Worm (Caenorhabditis elegans): ENCODE results near the gene fbxa-95.
"Not testable (repeated sequence)": the region's sequence is repeated elsewhere in the genome, so short reads cannot be mapped to it uniquely, and the experiment has no call there.

The fbxa-95 gene

ce11 chrV:15567344-15567804 lies 3.9 kb upstream of the fbxa-95 start, which contains the start of gene acs-2:
TSS of gene acs-2 (plus strand) at chrV:15567394.
- no peak for TF ChIP-seq ref-1 (GFP tag; conservative IDR thresholded peaks at IDR 0.05)
- no peak for TF ChIP-seq T22C8.4 (GFP tag; IDR thresholded peaks at IDR 0.05)
- TF ChIP-seq flt-1 (GFP tag; IDR thresholded peaks at IDR 0.05), result no peak
- TF ChIP-seq cog-1 (tag; optimal IDR thresholded peaks at IDR 0.05), result no peak
- TF ChIP-seq klf-2 (GFP tag; conservative IDR thresholded peaks at IDR 0.05), result no peak
- no peak for TF ChIP-seq med-1 (GFP tag; optimal IDR thresholded peaks at IDR 0.05; ENCODE audit: insufficient read depth)
- no peak for TF ChIP-seq tab-1 (GFP tag; IDR thresholded peaks at IDR 0.05)
- no peak for TF ChIP-seq ztf-23 (GFP tag; IDR thresholded peaks at IDR 0.05)
- TF ChIP-seq ztf-29 (GFP tag; IDR thresholded peaks at IDR 0.05), result no peak

ce11 chrV:15568381-15568780 lies 2.9 kb upstream of the fbxa-95 start:
- TF ChIP-seq med-1 (GFP tag; optimal IDR thresholded peaks at IDR 0.05; ENCODE audit: insufficient read depth), result no peak
- TF ChIP-seq ref-1 (GFP tag; conservative IDR thresholded peaks at IDR 0.05), result no peak
- TF ChIP-seq flt-1 (GFP tag; IDR thresholded peaks at IDR 0.05), result no peak
- TF ChIP-seq ztf-23 (GFP tag; IDR thresholded peaks at IDR 0.05), result no peak
- TF ChIP-seq cog-1 (tag; optimal IDR thresholded peaks at IDR 0.05), result no peak
- TF ChIP-seq T22C8.4 (GFP tag; IDR thresholded peaks at IDR 0.05), result no peak
- no peak for TF ChIP-seq ztf-29 (GFP tag; IDR thresholded peaks at IDR 0.05)
- no peak for TF ChIP-seq klf-2 (GFP tag; conservative IDR thresholded peaks at IDR 0.05)

- TF ChIP-seq med-1 (GFP tag; optimal IDR thresholded peaks at IDR 0.05; ENCODE audit: insufficient read depth) (no peak), flt-1 (GFP tag; IDR thresholded peaks at IDR 0.05) (no peak), cog-1 (tag; optimal IDR thresholded peaks at IDR 0.05) (no peak), ztf-29 (GFP tag; IDR thresholded peaks at IDR 0.05) (no peak), klf-2 (GFP tag; conservative IDR thresholded peaks at IDR 0.05) (no peak), ztf-23 (GFP tag; IDR thresholded peaks at IDR 0.05) (no peak), tab-1 (GFP tag; IDR thresholded peaks at IDR 0.05) (no peak), T22C8.4 (GFP tag; IDR thresholded peaks at IDR 0.05) (no peak), ref-1 (GFP tag; conservative IDR thresholded peaks at IDR 0.05) (no peak)
Observed at ce11 chrV:15569702-15570430, 1.4 kb upstream of the fbxa-95 start, which contains the start of gene lsm-5. TSS of gene lsm-5 (plus strand) at chrV:15570380.

- TF ChIP-seq ztf-23 (GFP tag; IDR thresholded peaks at IDR 0.05) (no peak), cog-1 (tag; optimal IDR thresholded peaks at IDR 0.05) (no peak), klf-2 (GFP tag; conservative IDR thresholded peaks at IDR 0.05) (no peak)
Observed at ce11 chrV:15572613-15573012, 1.3 kb downstream of the fbxa-95 start, which contains the start of gene fbxa-94. TSS of gene fbxa-94 (plus strand) at chrV:15572913.

- no peak for TF ChIP-seq ref-1 (GFP tag; conservative IDR thresholded peaks at IDR 0.05)
Observed at ce11 chrV:15575305-15575704, 4.0 kb downstream of the fbxa-95 start, which contains the start of gene mdt-28. TSS of gene mdt-28 (minus strand) at chrV:15575405.

ce11 chrV:15577395-15577896 lies 6.2 kb downstream of the fbxa-95 start, which contains the start of gene atx-3:
TSS of gene atx-3 (minus strand) at chrV:15577445.
- no peak for TF ChIP-seq ztf-23 (GFP tag; IDR thresholded peaks at IDR 0.05)
- TF ChIP-seq flt-1 (GFP tag; IDR thresholded peaks at IDR 0.05), result no peak

ce11 chrV:15578386-15578785 lies 7.1 kb downstream of the fbxa-95 start, which contains the start of gene F28F8.9:
TSS of gene F28F8.9 (minus strand) at chrV:15578673.
- no peak for TF ChIP-seq med-1 (GFP tag; optimal IDR thresholded peaks at IDR 0.05; ENCODE audit: insufficient read depth)
- no peak for TF ChIP-seq ref-1 (GFP tag; conservative IDR thresholded peaks at IDR 0.05)
- no peak for TF ChIP-seq T22C8.4 (GFP tag; IDR thresholded peaks at IDR 0.05)
- TF ChIP-seq klf-2 (GFP tag; conservative IDR thresholded peaks at IDR 0.05), result no peak
- no peak for TF ChIP-seq cog-1 (tag; optimal IDR thresholded peaks at IDR 0.05)
- no peak for TF ChIP-seq flt-1 (GFP tag; IDR thresholded peaks at IDR 0.05)
- no peak for TF ChIP-seq tab-1 (GFP tag; IDR thresholded peaks at IDR 0.05)
- no peak for TF ChIP-seq ztf-23 (GFP tag; IDR thresholded peaks at IDR 0.05)
- TF ChIP-seq ztf-29 (GFP tag; IDR thresholded peaks at IDR 0.05), result no peak

- not testable (repeated sequence) for TF ChIP-seq med-1 (GFP tag; optimal IDR thresholded peaks at IDR 0.05; ENCODE audit: insufficient read depth); ref-1 (GFP tag; conservative IDR thresholded peaks at IDR 0.05); tab-1 (GFP tag; IDR thresholded peaks at IDR 0.05)
Observed at ce11 chrV:15590183-15590667, 18.9 kb downstream of the fbxa-95 start, which contains the start of gene F28F8.7. TSS of gene F28F8.7 (minus strand) at chrV:15590617.

- no peak for TF ChIP-seq ztf-23 (GFP tag; IDR thresholded peaks at IDR 0.05)
Observed at ce11 chrV:15594573-15594972, 23.3 kb downstream of the fbxa-95 start, which contains the start of gene fbxa-139. TSS of gene fbxa-139 (minus strand) at chrV:15594673.

- not testable (repeated sequence) for TF ChIP-seq klf-2 (GFP tag; conservative IDR thresholded peaks at IDR 0.05); flt-1 (GFP tag; IDR thresholded peaks at IDR 0.05); ztf-29 (GFP tag; IDR thresholded peaks at IDR 0.05)
Observed at ce11 chrV:15599762-15600161, 28.5 kb downstream of the fbxa-95 start, which contains the start of gene B0391.14. TSS of gene B0391.14 (minus strand) at chrV:15599862.

All from whole organism, midembryonic.